Worm (Caenorhabditis elegans) whole organism, young adult: ENCODE measurements around the gene ngn-1.

ENCODE experiments used
- B0035.1 ChIP-seq: sonication (generic microtip); optimal IDR thresholded peaks from 2 replicates; lab custom pipeline; 2016; ENCODE audit warnings: missing genetic modification characterization, mild to moderate bottlenecking, missing compliant biosample characterization, missing genotype, missing genetic modification reagents
- F23B12.7 ChIP-seq: sonication (generic microtip); optimal IDR thresholded peaks from 2 replicates; lab custom pipeline; 2017; ENCODE audit warnings: missing genetic modification characterization, mild to moderate bottlenecking, missing compliant biosample characterization, antibody characterized with exemption, moderate library complexity; ENCODE audit not compliant: insufficient read depth
- F33H1.4 ChIP-seq: fragments of 200-800 bp; sonication (Bioruptor generic); IDR thresholded peaks from 2 replicates; pipeline ENCODE4 v1.3.6; 2022; ENCODE audit warnings: missing genetic modification reagents, missing genetic modification characterization, missing compliant biosample characterization
- F37B4.10 ChIP-seq: fragments of 200-800 bp; sonication (Bioruptor generic); IDR thresholded peaks from 2 replicates; pipeline ENCODE4 v1.3.6; 2022; ENCODE audit warnings: missing genetic modification characterization, missing compliant biosample characterization
- F39B2.1 ChIP-seq: fragments of 200-800 bp; sonication (Bioruptor generic); IDR thresholded peaks from 2 replicates; pipeline ENCODE4 v1.3.6; 2022; ENCODE audit warnings: missing genetic modification reagents, missing genetic modification characterization, missing compliant biosample characterization
- F49E8.2 ChIP-seq: sonication (generic microtip); optimal IDR thresholded peaks from 3 replicates; lab custom pipeline; 2017; ENCODE audit warnings: missing genetic modification characterization, mild to moderate bottlenecking, missing compliant biosample characterization, antibody characterized with exemption, moderate library complexity; ENCODE audit not compliant: insufficient read depth
- F57A8.1 ChIP-seq: fragments of 200-800 bp; sonication (Bioruptor generic); optimal IDR thresholded peaks from 2 replicates; lab custom pipeline; 2018; ENCODE audit warnings: mild to moderate bottlenecking, missing genetic modification characterization, moderate library complexity, missing compliant biosample characterization
- F57C9.4 ChIP-seq: sonication (generic microtip); optimal IDR thresholded peaks from 2 replicates; lab custom pipeline; 2017; ENCODE audit warnings: mild to moderate bottlenecking, missing genetic modification characterization, missing compliant biosample characterization
- K12H6.12 ChIP-seq: fragments of 200-800 bp; sonication (Bioruptor generic); optimal IDR thresholded peaks from 2 replicates; lab custom pipeline; 2018; ENCODE audit warnings: mild to moderate bottlenecking, missing genetic modification characterization, missing compliant biosample characterization
- T07F8.4 ChIP-seq: sonication (generic microtip); optimal IDR thresholded peaks from 2 replicates; lab custom pipeline; 2016; ENCODE audit warnings: mild to moderate bottlenecking, missing genetic modification characterization, moderate library complexity, missing compliant biosample characterization
- Y53F4B.3 ChIP-seq: fragments of 200-800 bp; sonication (Bioruptor generic); IDR thresholded peaks from 2 replicates; pipeline ENCODE4 v1.3.6; 2022; ENCODE audit warnings: missing genetic modification reagents, missing genetic modification characterization, missing compliant biosample characterization
- Y53G8AR.9 ChIP-seq: fragments of 200-800 bp; sonication (Bioruptor generic); conservative IDR thresholded peaks from 2 replicates; pipeline ENCODE4 v1.3.6; 2022; ENCODE audit warnings: missing genetic modification reagents, missing genetic modification characterization, missing compliant biosample characterization
- ama-1 ChIP-seq, 3 experiments: fragments of 150-350 bp in 1 of 3; sonication (generic microtip) in 2 of 3; optimal IDR thresholded peaks; 2 replicates each; lab custom pipeline; 2014 to 2018; ENCODE audit warnings: missing biosample characterization in 2 of 3, missing genetic modification characterization in 2 of 3, missing genetic modification reagents in 2 of 3
- athp-1 ChIP-seq: sonication (generic microtip); optimal IDR thresholded peaks from 2 replicates; lab custom pipeline; 2017; ENCODE audit warnings: mild to moderate bottlenecking, missing genetic modification characterization, missing compliant biosample characterization
- attf-3 ChIP-seq: fragments of 200-800 bp; sonication (Bioruptor generic); conservative IDR thresholded peaks from 2 replicates; pipeline ENCODE4 v1.3.6; 2022; ENCODE audit warnings: missing genetic modification reagents, missing genetic modification characterization, missing compliant biosample characterization
- attf-6 ChIP-seq: fragments of 200-800 bp; sonication (Bioruptor generic); IDR thresholded peaks from 2 replicates; pipeline ENCODE4 v1.3.6; 2022; ENCODE audit warnings: missing genetic modification reagents, missing genetic modification characterization, missing compliant biosample characterization
- bed-1 ChIP-seq: fragments of 200-800 bp; sonication (Bioruptor generic); IDR thresholded peaks from 2 replicates; pipeline ENCODE4 v1.3.6; 2022; ENCODE audit warnings: missing genetic modification reagents, missing genetic modification characterization, missing compliant biosample characterization
- ccch-3 ChIP-seq: fragments of 200-800 bp; sonication (Bioruptor generic); optimal IDR thresholded peaks from 2 replicates; lab custom pipeline; 2018; ENCODE audit warnings: mild to moderate bottlenecking, missing genetic modification characterization, missing compliant biosample characterization
- ceh-100 ChIP-seq: fragments of 200-800 bp; sonication (Bioruptor generic); IDR thresholded peaks from 2 replicates; pipeline ENCODE4 v1.3.6; 2022; ENCODE audit warnings: missing genetic modification reagents, missing genetic modification characterization, missing compliant biosample characterization
- ceh-40 ChIP-seq: fragments of 200-800 bp; sonication (Bioruptor generic); IDR thresholded peaks from 2 replicates; pipeline ENCODE4 v1.3.6; 2022; ENCODE audit warnings: missing genetic modification characterization, missing compliant biosample characterization
- dox-1 ChIP-seq: fragments of 200-800 bp; sonication (Bioruptor generic); IDR thresholded peaks from 2 replicates; pipeline ENCODE4 v1.3.6; 2022; ENCODE audit warnings: missing genetic modification reagents, missing genetic modification characterization, missing compliant biosample characterization
- dpff-1 ChIP-seq: sonication (generic microtip); optimal IDR thresholded peaks from 2 replicates; lab custom pipeline; 2017; ENCODE audit warnings: mild to moderate bottlenecking, missing genetic modification characterization, missing compliant biosample characterization
- dpl-1 ChIP-seq: fragments of 150-350 bp; optimal IDR thresholded peaks from 2 replicates; lab custom pipeline; 2014; ENCODE audit warnings: missing biosample characterization, missing genetic modification reagents, missing genetic modification characterization
- fkh-3 ChIP-seq: sonication (generic microtip); optimal IDR thresholded peaks from 2 replicates; lab custom pipeline; 2016; ENCODE audit warnings: mild to moderate bottlenecking, missing genetic modification characterization, missing compliant biosample characterization
- him-1 ChIP-seq: sonication (generic microtip); optimal IDR thresholded peaks from 2 replicates; lab custom pipeline; 2016; ENCODE audit warnings: missing genotype, missing genetic modification reagents, missing genetic modification characterization, missing compliant biosample characterization
- hlh-12 ChIP-seq: sonication (generic microtip); optimal IDR thresholded peaks from 2 replicates; lab custom pipeline; 2016; ENCODE audit warnings: missing genetic modification characterization, missing compliant biosample characterization
- hmg-1.2 ChIP-seq: fragments of 200-800 bp; sonication (Bioruptor generic); IDR thresholded peaks from 2 replicates; pipeline ENCODE4 v1.3.6; 2022; ENCODE audit warnings: missing genetic modification reagents, missing genetic modification characterization, missing compliant biosample characterization
- hrde-1 ChIP-seq: sonication (generic microtip); optimal IDR thresholded peaks from 2 replicates; lab custom pipeline; 2016; ENCODE audit warnings: missing genetic modification characterization, mild to moderate bottlenecking, missing compliant biosample characterization, moderate library complexity, missing genotype, missing genetic modification reagents, borderline replicate concordance
- hsf-1 ChIP-seq: fragments of 200-800 bp; sonication (Bioruptor generic); IDR thresholded peaks from 2 replicates; pipeline ENCODE4 v1.3.6; 2022; ENCODE audit warnings: missing genetic modification reagents, missing genetic modification characterization, missing compliant biosample characterization
- let-526 ChIP-seq: fragments of 200-800 bp; sonication (Bioruptor generic); IDR thresholded peaks from 2 replicates; pipeline ENCODE4 v1.3.6; 2022; ENCODE audit warnings: missing genetic modification reagents, missing genetic modification characterization, missing compliant biosample characterization
- let-607 ChIP-seq, 2 experiments: fragments of 200-800 bp in 1 of 2; sonication (Bioruptor generic) in 1 of 2; sonication (generic microtip) in 1 of 2; optimal IDR thresholded peaks; 2 replicates each; lab custom pipeline; 2016 to 2018; ENCODE audit warnings: mild to moderate bottlenecking in 2 of 2, missing compliant biosample characterization in 2 of 2, missing genetic modification characterization in 2 of 2, moderate library complexity in 2 of 2, missing genotype in 1 of 2
- lin-26 ChIP-seq: fragments of 200-800 bp; sonication (Bioruptor generic); IDR thresholded peaks from 2 replicates; pipeline ENCODE4 v1.3.6; 2022; ENCODE audit warnings: missing genetic modification reagents, missing genetic modification characterization, missing compliant biosample characterization
- lin-35 ChIP-seq, 3 experiments: fragments of 150-350 bp in 2 of 3; sonication (generic microtip) in 1 of 3; optimal IDR thresholded peaks; 2 replicates each; lab custom pipeline; 2014 to 2018; ENCODE audit warnings: missing biosample characterization in 3 of 3, missing genetic modification characterization in 3 of 3, missing genetic modification reagents in 3 of 3
- lin-54 ChIP-seq: fragments of 200-800 bp; sonication (Bioruptor generic); optimal IDR thresholded peaks from 2 replicates; lab custom pipeline; 2018; ENCODE audit warnings: mild to moderate bottlenecking, missing genetic modification characterization, missing compliant biosample characterization
- lsy-27 ChIP-seq: sonication (generic microtip); optimal IDR thresholded peaks from 2 replicates; lab custom pipeline; 2017; ENCODE audit warnings: missing genetic modification characterization, mild to moderate bottlenecking, missing compliant biosample characterization, antibody characterized with exemption, missing genotype, borderline replicate concordance; ENCODE audit not compliant: insufficient read depth
- mcd-1 ChIP-seq: fragments of 200-800 bp; sonication (Bioruptor generic); IDR thresholded peaks from 2 replicates; pipeline ENCODE4 v1.3.6; 2022; ENCODE audit warnings: missing genetic modification reagents, missing genetic modification characterization, missing compliant biosample characterization
- nfya-1 ChIP-seq: sonication (generic microtip); optimal IDR thresholded peaks from 2 replicates; lab custom pipeline; 2017; ENCODE audit warnings: antibody characterized with exemption, missing compliant biosample characterization, missing genetic modification characterization, borderline replicate concordance; ENCODE audit not compliant: insufficient read depth
- nhr-179 ChIP-seq: sonication (generic microtip); optimal IDR thresholded peaks from 2 replicates; lab custom pipeline; 2016; ENCODE audit warnings: mild to moderate bottlenecking, missing genetic modification characterization, missing compliant biosample characterization
- pbrm-1 ChIP-seq: fragments of 200-800 bp; sonication (Bioruptor generic); IDR thresholded peaks from 2 replicates; pipeline ENCODE4 v1.3.6; 2022; ENCODE audit warnings: missing genetic modification reagents, missing genetic modification characterization, missing compliant biosample characterization
- pha-4 ChIP-seq: fragments of 150-350 bp; sonication (generic microtip); optimal IDR thresholded peaks from 2 replicates; lab custom pipeline; 2014; ENCODE audit warnings: missing biosample characterization, missing genetic modification reagents, missing genetic modification characterization
- repo-1 ChIP-seq: sonication (generic microtip); optimal IDR thresholded peaks from 2 replicates; lab custom pipeline; 2017; ENCODE audit warnings: mild to moderate bottlenecking, missing genetic modification characterization, missing compliant biosample characterization
- sea-2 ChIP-seq: fragments of 200-800 bp; sonication (Bioruptor generic); IDR thresholded peaks from 2 replicates; pipeline ENCODE4 v1.3.6; 2022; ENCODE audit warnings: missing genetic modification characterization, missing compliant biosample characterization
- somi-1 ChIP-seq: fragments of 200-800 bp; sonication (Bioruptor generic); optimal IDR thresholded peaks from 2 replicates; lab custom pipeline; 2018; ENCODE audit warnings: mild to moderate bottlenecking, missing genetic modification characterization, missing compliant biosample characterization
- tbx-9 ChIP-seq: sonication (generic microtip); optimal IDR thresholded peaks from 2 replicates; lab custom pipeline; 2016; ENCODE audit warnings: borderline replicate concordance, missing genetic modification characterization, inconsistent platforms, missing compliant biosample characterization
- ztf-18 ChIP-seq: sonication (generic microtip); optimal IDR thresholded peaks from 2 replicates; lab custom pipeline; 2016; ENCODE audit warnings: missing genotype, mild to moderate bottlenecking, missing genetic modification characterization, missing compliant biosample characterization

The ngn-1 gene

DNA sequence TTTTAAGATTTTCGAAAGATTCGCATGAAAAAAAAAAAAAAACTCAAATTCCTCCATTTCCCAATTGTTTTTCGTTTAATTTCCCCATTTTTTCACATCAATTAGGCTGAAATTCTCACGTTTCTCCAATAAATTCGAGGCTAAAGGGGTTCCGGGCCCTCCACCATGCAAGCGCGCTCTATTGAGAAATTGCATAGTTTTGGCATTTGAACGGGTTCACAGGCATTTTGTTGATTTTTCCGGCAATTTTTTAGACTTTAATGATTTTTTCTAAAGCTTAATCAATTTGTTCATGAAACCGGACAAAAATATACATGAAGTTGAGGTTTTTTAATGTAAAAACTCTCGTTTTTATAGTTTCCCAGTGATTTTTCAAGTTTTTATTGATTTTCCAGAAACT, 38.1 kb upstream of the ngn-1 start:
- TF ChIP-seq Y53G8AR.9 (GFP tag; lab: Robert Waterston, UW) (no peak), him-1 (tag; lab: Kevin White, UChicago) (no peak), attf-3 (peak; percentile 21; the same call in 1 of the 2 replicates), mcd-1 (GFP tag; lab: Robert Waterston, UW) (peak; percentile 79), ztf-18 (tag; lab: Kevin White, UChicago) (no peak), ceh-40 (no peak), pbrm-1 (GFP tag; lab: Robert Waterston, UW) (no peak), dpl-1 (GFP tag; lab: Kevin White, UChicago) (no peak), bed-1 (GFP tag; lab: Robert Waterston, UW) (no peak), hrde-1 (tag; lab: Kevin White, UChicago) (no peak), ccch-3 (GFP tag; lab: Kevin White, UChicago) (no peak), F23B12.7 (tag; lab: Kevin White, UChicago) (no peak)

DNA sequence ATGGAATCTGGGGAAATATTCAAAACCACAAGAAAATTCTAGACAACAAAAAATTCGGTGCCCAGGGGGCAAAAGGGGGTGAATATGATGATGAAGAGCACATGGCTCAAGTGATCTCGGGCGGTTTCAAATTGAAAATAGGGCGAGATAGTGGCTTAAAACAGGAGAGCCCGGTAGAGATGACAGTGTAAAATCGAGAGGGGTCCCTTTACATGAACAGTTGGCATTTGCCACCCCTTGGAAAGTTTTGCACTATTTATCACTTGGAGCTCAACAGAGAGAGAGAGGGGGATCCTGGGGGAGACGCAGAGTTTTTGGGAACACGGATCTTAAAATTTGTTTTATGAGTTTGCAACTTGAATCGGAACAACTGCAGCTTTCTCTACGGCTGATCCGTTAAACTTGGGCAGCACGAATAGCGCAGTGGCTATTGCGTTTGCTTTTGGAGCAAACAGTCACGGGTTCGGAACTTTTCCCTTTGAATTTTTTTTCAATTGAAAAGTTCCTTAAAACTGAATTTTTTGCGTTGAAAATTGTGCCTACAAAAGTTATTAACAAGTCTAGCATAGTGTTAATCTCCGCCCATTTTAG, 37.4 kb upstream of the ngn-1 start:
- TF ChIP-seq nhr-179 (tag; lab: Kevin White, UChicago): no peak
- TF ChIP-seq dox-1 (GFP tag; lab: Robert Waterston, UW): peak; percentile 29; the same call in 1 of the 2 replicates
- no peak for TF ChIP-seq lin-35 (GFP tag; optimal IDR thresholded peaks at IDR 0.05; lab: Kevin White, UChicago)
- TF ChIP-seq let-526 (GFP tag; lab: Robert Waterston, UW): 0 out of 2 replicates have a peak, but pooled peaks have one; percentile 55
- peak; percentile 38; the same call in 1 of the 2 replicates for TF ChIP-seq mcd-1 (GFP tag; lab: Robert Waterston, UW)
- no peak for TF ChIP-seq ceh-100
- TF ChIP-seq F49E8.2 (tag; lab: Kevin White, UChicago): no peak
- TF ChIP-seq Y53G8AR.9 (GFP tag; lab: Robert Waterston, UW): no peak
- TF ChIP-seq let-607 (tag; optimal IDR thresholded peaks at IDR 0.05; lab: Kevin White, UChicago): no peak
- TF ChIP-seq lin-26 (GFP tag; lab: Robert Waterston, UW): peak; percentile 84
- no peak for TF ChIP-seq attf-6
- TF ChIP-seq pha-4 (tag; lab: Kevin White, UChicago): no peak
- TF ChIP-seq repo-1: peak; percentile 27
- TF ChIP-seq T07F8.4: no peak
- TF ChIP-seq athp-1 (tag; lab: Kevin White, UChicago): peak; percentile 43
- no peak for TF ChIP-seq F57C9.4 (tag; lab: Kevin White, UChicago)
- no peak for TF ChIP-seq Y53F4B.3 (GFP tag; lab: Robert Waterston, UW)
- no peak for TF ChIP-seq nfya-1 (tag; lab: Kevin White, UChicago)
- TF ChIP-seq F39B2.1 (GFP tag; lab: Robert Waterston, UW): no peak
- TF ChIP-seq B0035.1 (tag; lab: Kevin White, UChicago): no peak
- TF ChIP-seq dpff-1 (tag; lab: Kevin White, UChicago): no peak
- no peak for TF ChIP-seq hsf-1 (GFP tag; lab: Robert Waterston, UW)
- no peak for TF ChIP-seq lsy-27 (tag; lab: Kevin White, UChicago)
- no peak for TF ChIP-seq sea-2 (GFP tag; lab: Robert Waterston, UW)
- TF ChIP-seq F37B4.10: no peak
- no peak for TF ChIP-seq F57A8.1 (GFP tag; lab: Kevin White, UChicago)
- no peak for TF ChIP-seq K12H6.12 (tag; lab: Kevin White, UChicago)
- TF ChIP-seq F33H1.4 (GFP tag; lab: Robert Waterston, UW): no peak
- no peak for TF ChIP-seq ama-1 (optimal IDR thresholded peaks at IDR 0.05; lab: Kevin White, UChicago)
- TF ChIP-seq ama-1 (GFP tag; optimal IDR thresholded peaks at IDR 0.05; lab: Kevin White, UChicago): no peak
- TF ChIP-seq somi-1 (GFP tag; lab: Kevin White, UChicago): peak; percentile 23
- TF ChIP-seq fkh-3: no peak
- TF ChIP-seq hlh-12 (tag; lab: Kevin White, UChicago): no peak
- no peak for TF ChIP-seq tbx-9 (tag; lab: Kevin White, UChicago)
- TF ChIP-seq him-1 (tag; lab: Kevin White, UChicago): no peak
- peak; percentile 59 for TF ChIP-seq hmg-1.2 (GFP tag; lab: Robert Waterston, UW)
- peak; percentile 51 for TF ChIP-seq lin-54 (GFP tag; lab: Kevin White, UChicago)
